Worm (Caenorhabditis elegans): ENCODE data around the gene srv-27.

DNA sequence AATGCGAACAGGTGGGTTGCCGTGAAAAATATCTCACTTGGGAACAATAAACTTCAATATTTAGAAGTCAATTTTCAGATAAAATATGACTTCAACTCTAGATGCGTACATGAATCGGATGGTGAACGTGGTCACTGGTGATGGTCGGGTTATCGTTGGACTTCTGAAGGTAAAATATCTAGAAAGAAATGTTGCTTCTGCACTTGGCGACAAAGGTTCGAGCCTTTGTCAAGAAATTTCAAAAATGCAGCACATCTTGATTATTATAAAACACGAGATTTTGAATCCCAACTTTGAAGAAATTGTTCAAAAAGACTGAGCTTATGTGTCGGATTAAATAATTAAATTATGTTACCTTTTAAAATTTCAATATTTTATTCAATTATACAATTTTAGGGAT, 28.3 kb upstream of the srv-27 start, which contains the start of gene lsm-8:
- TF ChIP-seq him-1 (tag; optimal IDR thresholded peaks at IDR 0.05) (no peak), dao-5 (tag; optimal IDR thresholded peaks at IDR 0.05) (no peak)
